Worm (Caenorhabditis elegans) whole organism, young adult: ENCODE results near the gene srdh-1.

Experiments
- B0035.1 ChIP-seq: sonication (generic microtip); optimal IDR thresholded peaks from 2 replicates; lab custom pipeline; 2016; ENCODE audit warnings: missing genetic modification characterization, mild to moderate bottlenecking, missing compliant biosample characterization, missing genotype, missing genetic modification reagents
- B0261.1 ChIP-seq: sonication (generic microtip); optimal IDR thresholded peaks from 2 replicates; lab custom pipeline; 2016; ENCODE audit warnings: mild to moderate bottlenecking, missing genetic modification characterization, moderate library complexity, missing compliant biosample characterization
- C17E4.6 ChIP-seq: fragments of 200-800 bp; sonication (Bioruptor generic); IDR thresholded peaks from 2 replicates; pipeline ENCODE4 v1.3.6; 2022; ENCODE audit warnings: missing genetic modification reagents, missing genetic modification characterization, missing compliant biosample characterization
- D2030.7 ChIP-seq: fragments of 200-800 bp; sonication (Bioruptor generic); IDR thresholded peaks from 2 replicates; pipeline ENCODE4 v1.3.6; 2022; ENCODE audit warnings: missing genetic modification reagents, missing genetic modification characterization, missing compliant biosample characterization
- F22D6.2 ChIP-seq: sonication (generic microtip); optimal IDR thresholded peaks from 2 replicates; lab custom pipeline; 2016; ENCODE audit warnings: mild to moderate bottlenecking, missing genetic modification characterization, missing compliant biosample characterization
- F49E8.2 ChIP-seq: sonication (generic microtip); optimal IDR thresholded peaks from 3 replicates; lab custom pipeline; 2017; ENCODE audit warnings: missing genetic modification characterization, mild to moderate bottlenecking, missing compliant biosample characterization, antibody characterized with exemption, moderate library complexity; ENCODE audit not compliant: insufficient read depth
- F55B11.4 ChIP-seq: sonication (generic microtip); optimal IDR thresholded peaks from 2 replicates; lab custom pipeline; 2016; ENCODE audit warnings: missing compliant biosample characterization, missing genetic modification characterization, borderline replicate concordance; ENCODE audit not compliant: insufficient read depth
- Y53F4B.3 ChIP-seq: fragments of 200-800 bp; sonication (Bioruptor generic); IDR thresholded peaks from 2 replicates; pipeline ENCODE4 v1.3.6; 2022; ENCODE audit warnings: missing genetic modification reagents, missing genetic modification characterization, missing compliant biosample characterization
- Y56A3A.18 ChIP-seq: fragments of 200-800 bp; sonication (Bioruptor generic); IDR thresholded peaks from 2 replicates; pipeline ENCODE4 v1.3.6; 2022; ENCODE audit warnings: missing genetic modification reagents, missing genetic modification characterization, missing compliant biosample characterization
- Y67H2A.10 ChIP-seq: fragments of 200-800 bp; sonication (Bioruptor generic); conservative IDR thresholded peaks from 2 replicates; pipeline ENCODE4 v1.3.6; 2022; ENCODE audit warnings: missing genetic modification reagents, missing genetic modification characterization, missing compliant biosample characterization
- ZK185.1 ChIP-seq: sonication (generic microtip); optimal IDR thresholded peaks from 2 replicates; lab custom pipeline; 2016; ENCODE audit warnings: mild to moderate bottlenecking, missing genetic modification characterization, missing compliant biosample characterization; ENCODE audit not compliant: poor library complexity, severe bottlenecking
- akir-1 ChIP-seq: fragments of 200-800 bp; sonication (Bioruptor generic); optimal IDR thresholded peaks from 2 replicates; lab custom pipeline; 2018; ENCODE audit warnings: mild to moderate bottlenecking, missing genetic modification characterization, moderate library complexity, missing compliant biosample characterization
- ama-1 ChIP-seq, 3 experiments: fragments of 150-350 bp in 1 of 3; sonication (generic microtip) in 2 of 3; optimal IDR thresholded peaks; 2 replicates each; lab custom pipeline; 2014 to 2018; ENCODE audit warnings: missing biosample characterization in 2 of 3, missing genetic modification characterization in 2 of 3, missing genetic modification reagents in 2 of 3
- aptf-2 ChIP-seq: fragments of 200-800 bp; sonication (Bioruptor generic); conservative IDR thresholded peaks from 2 replicates; pipeline ENCODE4 v1.3.6; 2022; ENCODE audit warnings: missing genetic modification reagents, missing genetic modification characterization, missing compliant biosample characterization
- aptf-3 ChIP-seq: fragments of 200-800 bp; sonication (Bioruptor generic); IDR thresholded peaks from 2 replicates; pipeline ENCODE4 v1.3.6; 2022; ENCODE audit warnings: missing genetic modification characterization, missing compliant biosample characterization
- atf-7 ChIP-seq: sonication (generic microtip); optimal IDR thresholded peaks from 2 replicates; lab custom pipeline; 2017; ENCODE audit warnings: mild to moderate bottlenecking, missing genetic modification characterization, missing compliant biosample characterization
- attf-6 ChIP-seq: fragments of 200-800 bp; sonication (Bioruptor generic); IDR thresholded peaks from 2 replicates; pipeline ENCODE4 v1.3.6; 2022; ENCODE audit warnings: missing genetic modification reagents, missing genetic modification characterization, missing compliant biosample characterization
- ceh-100 ChIP-seq: fragments of 200-800 bp; sonication (Bioruptor generic); IDR thresholded peaks from 2 replicates; pipeline ENCODE4 v1.3.6; 2022; ENCODE audit warnings: missing genetic modification reagents, missing genetic modification characterization, missing compliant biosample characterization
- ceh-79 ChIP-seq: sonication (generic microtip); optimal IDR thresholded peaks from 2 replicates; lab custom pipeline; 2017; ENCODE audit warnings: mild to moderate bottlenecking, missing genetic modification characterization, missing compliant biosample characterization
- dpff-1 ChIP-seq: sonication (generic microtip); optimal IDR thresholded peaks from 2 replicates; lab custom pipeline; 2017; ENCODE audit warnings: mild to moderate bottlenecking, missing genetic modification characterization, missing compliant biosample characterization
- efl-1 ChIP-seq: fragments of 150-350 bp; optimal IDR thresholded peaks from 2 replicates; lab custom pipeline; 2014; ENCODE audit warnings: missing biosample characterization, missing genetic modification reagents, missing genetic modification characterization
- egl-44 ChIP-seq: fragments of 200-800 bp; sonication (Bioruptor generic); IDR thresholded peaks from 2 replicates; pipeline ENCODE4 v1.3.6; 2022; ENCODE audit warnings: missing genetic modification reagents, missing genetic modification characterization, missing compliant biosample characterization
- egrh-3 ChIP-seq: fragments of 200-800 bp; sonication (Bioruptor generic); IDR thresholded peaks from 2 replicates; pipeline ENCODE4 v1.3.6; 2022; ENCODE audit warnings: missing genetic modification reagents, missing genetic modification characterization, missing compliant biosample characterization
- ekl-4 ChIP-seq: fragments of 200-800 bp; sonication (Bioruptor generic); IDR thresholded peaks from 2 replicates; pipeline ENCODE4 v1.3.6; 2022; ENCODE audit warnings: missing genetic modification reagents, missing genetic modification characterization, missing compliant biosample characterization
- gei-17 ChIP-seq: fragments of 200-800 bp; sonication (Bioruptor generic); optimal IDR thresholded peaks from 2 replicates; lab custom pipeline; 2018; ENCODE audit warnings: mild to moderate bottlenecking, missing genetic modification characterization, missing compliant biosample characterization
- hlh-12 ChIP-seq: sonication (generic microtip); optimal IDR thresholded peaks from 2 replicates; lab custom pipeline; 2016; ENCODE audit warnings: missing genetic modification characterization, missing compliant biosample characterization
- hmg-1.2 ChIP-seq: fragments of 200-800 bp; sonication (Bioruptor generic); IDR thresholded peaks from 2 replicates; pipeline ENCODE4 v1.3.6; 2022; ENCODE audit warnings: missing genetic modification reagents, missing genetic modification characterization, missing compliant biosample characterization
- let-526 ChIP-seq: fragments of 200-800 bp; sonication (Bioruptor generic); IDR thresholded peaks from 2 replicates; pipeline ENCODE4 v1.3.6; 2022; ENCODE audit warnings: missing genetic modification reagents, missing genetic modification characterization, missing compliant biosample characterization
- let-607 ChIP-seq, 2 experiments: fragments of 200-800 bp in 1 of 2; sonication (Bioruptor generic) in 1 of 2; sonication (generic microtip) in 1 of 2; optimal IDR thresholded peaks; 2 replicates each; lab custom pipeline; 2016 to 2018; ENCODE audit warnings: mild to moderate bottlenecking in 2 of 2, missing compliant biosample characterization in 2 of 2, missing genetic modification characterization in 2 of 2, moderate library complexity in 2 of 2, missing genotype in 1 of 2
- lsy-27 ChIP-seq: sonication (generic microtip); optimal IDR thresholded peaks from 2 replicates; lab custom pipeline; 2017; ENCODE audit warnings: missing genetic modification characterization, mild to moderate bottlenecking, missing compliant biosample characterization, antibody characterized with exemption, missing genotype, borderline replicate concordance; ENCODE audit not compliant: insufficient read depth
- madf-3 ChIP-seq: fragments of 200-800 bp; sonication (Bioruptor generic); IDR thresholded peaks from 2 replicates; pipeline ENCODE4 v1.3.6; 2022; ENCODE audit warnings: missing genetic modification reagents, missing genetic modification characterization, missing compliant biosample characterization
- mes-4 ChIP-seq: sonication (generic microtip); optimal IDR thresholded peaks from 2 replicates; lab custom pipeline; 2016; ENCODE audit warnings: missing genotype, missing genetic modification characterization, missing compliant biosample characterization
- mxl-1 ChIP-seq: sonication (generic microtip); optimal IDR thresholded peaks from 2 replicates; lab custom pipeline; 2016; ENCODE audit warnings: missing genetic modification characterization, missing compliant biosample characterization
- nhr-179 ChIP-seq: sonication (generic microtip); optimal IDR thresholded peaks from 2 replicates; lab custom pipeline; 2016; ENCODE audit warnings: mild to moderate bottlenecking, missing genetic modification characterization, missing compliant biosample characterization
- nhr-27 ChIP-seq: fragments of 200-800 bp; sonication (Bioruptor generic); optimal IDR thresholded peaks from 2 replicates; lab custom pipeline; 2018; ENCODE audit warnings: mild to moderate bottlenecking, missing genetic modification characterization, moderate library complexity, missing compliant biosample characterization
- nhr-80 ChIP-seq: sonication (generic microtip); optimal IDR thresholded peaks from 2 replicates; lab custom pipeline; 2016; ENCODE audit warnings: missing genetic modification characterization, missing compliant biosample characterization
- sdz-38 ChIP-seq: sonication (generic microtip); optimal IDR thresholded peaks from 2 replicates; lab custom pipeline; 2016; ENCODE audit warnings: missing genotype, missing genetic modification characterization, missing compliant biosample characterization
- sea-2 ChIP-seq: fragments of 200-800 bp; sonication (Bioruptor generic); IDR thresholded peaks from 2 replicates; pipeline ENCODE4 v1.3.6; 2022; ENCODE audit warnings: missing genetic modification characterization, missing compliant biosample characterization
- snpc-1.1 ChIP-seq: sonication (generic microtip); optimal IDR thresholded peaks from 2 replicates; lab custom pipeline; 2017; ENCODE audit warnings: missing genetic modification characterization, mild to moderate bottlenecking, missing compliant biosample characterization, antibody characterized with exemption, moderate library complexity, missing genotype, missing genetic modification reagents; ENCODE audit not compliant: insufficient read depth
- snpc-1.3 ChIP-seq: sonication (generic microtip); optimal IDR thresholded peaks from 2 replicates; lab custom pipeline; 2017; ENCODE audit warnings: missing genetic modification characterization, mild to moderate bottlenecking, missing compliant biosample characterization, antibody characterized with exemption, moderate library complexity, missing genotype, missing genetic modification reagents; ENCODE audit not compliant: insufficient read depth
- sptf-2 ChIP-seq: fragments of 200-800 bp; sonication (Bioruptor generic); optimal IDR thresholded peaks from 2 replicates; lab custom pipeline; 2018; ENCODE audit warnings: mild to moderate bottlenecking, missing genetic modification characterization, missing compliant biosample characterization
- tbp1 ChIP-seq: fragments of 200-800 bp; sonication (Bioruptor generic); optimal IDR thresholded peaks from 2 replicates; lab custom pipeline; 2018; ENCODE audit warnings: mild to moderate bottlenecking, missing genetic modification characterization, missing compliant biosample characterization
- zfh-2 ChIP-seq: fragments of 200-800 bp; sonication (Bioruptor generic); conservative IDR thresholded peaks from 2 replicates; pipeline ENCODE4 v1.3.6; 2022; ENCODE audit warnings: missing genetic modification reagents, missing genetic modification characterization, missing compliant biosample characterization
- ztf-18 ChIP-seq: sonication (generic microtip); optimal IDR thresholded peaks from 2 replicates; lab custom pipeline; 2016; ENCODE audit warnings: missing genotype, mild to moderate bottlenecking, missing genetic modification characterization, missing compliant biosample characterization
- ztf-25 ChIP-seq: fragments of 200-800 bp; sonication (Bioruptor generic); IDR thresholded peaks from 2 replicates; pipeline ENCODE4 v1.3.6; 2022; ENCODE audit warnings: missing genetic modification reagents, missing genetic modification characterization, missing compliant biosample characterization

Gene srdh-1

ce11 chrII:8295296-8295695 lies 30.8 kb downstream of the srdh-1 start, which contains the start of gene nlp-55:
nlp-55 (minus strand) TSS chrII:8295396.
- TF ChIP-seq ceh-100 (GFP tag; lab: Robert Waterston, UW), result no peak
- TF ChIP-seq D2030.7 (GFP tag; lab: Robert Waterston, UW), result no peak
- TF ChIP-seq Y67H2A.10 (GFP tag; lab: Robert Waterston, UW), result no peak
- TF ChIP-seq egrh-3 (GFP tag; lab: Robert Waterston, UW), result no peak
- no peak for TF ChIP-seq Y53F4B.3 (GFP tag; lab: Robert Waterston, UW)
- no peak for TF ChIP-seq let-526 (GFP tag; lab: Robert Waterston, UW)
- TF ChIP-seq ekl-4 (GFP tag; lab: Robert Waterston, UW), result no peak
- no peak for TF ChIP-seq ceh-79 (tag; lab: Kevin White, UChicago)
- TF ChIP-seq hlh-12, result no peak
- no peak for TF ChIP-seq snpc-1.3
- TF ChIP-seq egl-44 (GFP tag; lab: Robert Waterston, UW), result no peak
- no peak for TF ChIP-seq dpff-1 (tag; lab: Kevin White, UChicago)
- no peak for TF ChIP-seq zfh-2 (GFP tag; lab: Robert Waterston, UW)

ce11 chrII:8308314-8308713 lies 43.9 kb downstream of the srdh-1 start:
- TF ChIP-seq ZK185.1 (tag; lab: Kevin White, UChicago) (no peak), F55B11.4 (tag; lab: Kevin White, UChicago) (no peak), efl-1 (GFP tag; lab: Kevin White, UChicago) (no peak), ztf-18 (tag; lab: Kevin White, UChicago) (no peak), atf-7 (tag; lab: Kevin White, UChicago) (no peak), ama-1 (optimal IDR thresholded peaks at IDR 0.05; lab: Kevin White, UChicago) (no peak), ama-1 (GFP tag; optimal IDR thresholded peaks at IDR 0.05; lab: Kevin White, UChicago) (no peak), aptf-3 (GFP tag; lab: Robert Waterston, UW) (no peak), let-607 (tag; optimal IDR thresholded peaks at IDR 0.05; lab: Kevin White, UChicago) (no peak), attf-6 (GFP tag; lab: Robert Waterston, UW) (no peak), sptf-2 (GFP tag; lab: Kevin White, UChicago) (no peak), Y56A3A.18 (GFP tag; lab: Robert Waterston, UW) (no peak), sea-2 (GFP tag; lab: Robert Waterston, UW) (no peak)

- no peak for TF ChIP-seq gei-17
- no peak for TF ChIP-seq hmg-1.2 (GFP tag; lab: Robert Waterston, UW)
- no peak for TF ChIP-seq F49E8.2 (tag; lab: Kevin White, UChicago)
- TF ChIP-seq mxl-1 (tag; lab: Kevin White, UChicago), result no peak
- no peak for TF ChIP-seq akir-1 (GFP tag; lab: Kevin White, UChicago)
- TF ChIP-seq nhr-80 (tag; lab: Kevin White, UChicago), result no peak
- TF ChIP-seq tbp1 (GFP tag; lab: Kevin White, UChicago), result no peak
- no peak for TF ChIP-seq B0261.1 (tag; lab: Kevin White, UChicago)
- no peak for TF ChIP-seq nhr-27 (tag; lab: Kevin White, UChicago)
Measured at ce11 chrII:8311484-8311883, 47.0 kb downstream of the srdh-1 start.

ce11 chrII:8312012-8312411 lies 47.6 kb downstream of the srdh-1 start:
- TF ChIP-seq C17E4.6 (GFP tag; lab: Robert Waterston, UW), result no peak
- TF ChIP-seq sdz-38 (tag; lab: Kevin White, UChicago), result no peak
- no peak for TF ChIP-seq lsy-27 (tag; lab: Kevin White, UChicago)
- TF ChIP-seq mes-4, result no peak
- no peak for TF ChIP-seq madf-3 (GFP tag; lab: Robert Waterston, UW)
- no peak for TF ChIP-seq ztf-25 (GFP tag; lab: Robert Waterston, UW)
- TF ChIP-seq F22D6.2 (tag; lab: Kevin White, UChicago), result no peak
- TF ChIP-seq B0261.1 (tag; lab: Kevin White, UChicago), result no peak
- no peak for TF ChIP-seq hmg-1.2 (GFP tag; lab: Robert Waterston, UW)
- no peak for TF ChIP-seq B0035.1 (tag; lab: Kevin White, UChicago)
- no peak for TF ChIP-seq nhr-179 (tag; lab: Kevin White, UChicago)
- no peak for TF ChIP-seq snpc-1.1
- TF ChIP-seq aptf-2 (GFP tag; lab: Robert Waterston, UW), result no peak
